Worm (Caenorhabditis elegans) whole organism, L4 larva: ENCODE results near the gene hpo-31.

Experiments used
- F49E8.2 ChIP-seq: sonication (generic microtip); optimal IDR thresholded peaks from 2 replicates; lab custom pipeline; 2016; ENCODE audit warnings: missing compliant biosample characterization, mild to moderate bottlenecking, missing genetic modification characterization, borderline replicate concordance
- dve-1 ChIP-seq: sonication (generic microtip); optimal IDR thresholded peaks from 2 replicates; lab custom pipeline; 2017; ENCODE audit warnings: antibody characterized with exemption, mild to moderate bottlenecking, missing genetic modification characterization, missing compliant biosample characterization; ENCODE audit not compliant: insufficient read depth
- hlh-11 ChIP-seq: fragments of 200-800 bp; sonication (Bioruptor generic); optimal IDR thresholded peaks from 2 replicates; lab custom pipeline; 2018; ENCODE audit warnings: mild to moderate bottlenecking, missing genetic modification characterization, missing compliant biosample characterization
- nhr-11 ChIP-seq: fragments of 150-350 bp; optimal IDR thresholded peaks from 2 replicates; lab custom pipeline; 2014; ENCODE audit warnings: missing biosample characterization, missing genetic modification characterization
- php-3 ChIP-seq: fragments of 200-800 bp; sonication (Bioruptor generic); IDR thresholded peaks from 2 replicates; pipeline ENCODE4 v1.3.6; 2022; ENCODE audit warnings: missing genetic modification reagents, missing genetic modification characterization, missing compliant biosample characterization
- unc-62 ChIP-seq, 3 experiments: fragments of 150-350 bp in 1 of 3; sonication (generic microtip); optimal IDR thresholded peaks in 2 of 3; peaks in 1 of 3; 1 replicate in 1 of 3; 2 replicates in 2 of 3; lab custom pipeline; 2014 to 2017; ENCODE audit warnings: missing biosample characterization in 3 of 3, missing genetic modification characterization in 3 of 3, missing genetic modification reagents in 3 of 3, missing genotype in 1 of 3

DNA sequence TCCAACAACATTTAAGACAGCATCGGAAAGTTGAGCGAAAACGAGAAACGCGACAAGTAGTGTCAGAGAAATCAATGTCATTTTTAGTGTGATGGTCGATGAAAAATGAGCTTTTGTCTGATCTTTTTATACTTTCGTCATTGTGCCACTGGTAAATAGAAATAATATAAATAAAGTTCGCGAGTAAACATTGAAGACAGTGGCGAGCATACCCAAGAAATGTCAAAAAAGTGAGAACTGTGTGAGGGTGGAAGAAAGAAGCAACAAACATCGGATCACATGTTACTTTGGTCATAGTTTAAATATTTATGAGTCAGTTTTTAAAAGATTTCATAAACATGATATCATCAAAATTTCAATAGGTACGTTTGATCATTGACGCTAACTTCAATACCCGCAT, 31.5 kb downstream of the hpo-31 start, which contains the start of gene ttr-21:
- no peak for TF ChIP-seq nhr-11 (tag; lab: Kevin White, UChicago)
- TF ChIP-seq hlh-11 (tag; lab: Kevin White, UChicago) = no peak
- no peak for TF ChIP-seq php-3 (GFP tag; lab: Robert Waterston, UW)
- no peak for TF ChIP-seq unc-62 (GFP tag; optimal IDR thresholded peaks at IDR 0.05 in 1 of 2; lab: Kevin White, UChicago)
- TF ChIP-seq unc-62 (tag; optimal IDR thresholded peaks at IDR 0.05; lab: Kevin White, UChicago) = no peak
- TF ChIP-seq F49E8.2 = no peak
- no peak for TF ChIP-seq dve-1 (tag; lab: Kevin White, UChicago)
